Fruit fly (Drosophila melanogaster): Measurements from ENCODE around the gene Acp24A4.

Acp24A4 gene

DNA sequence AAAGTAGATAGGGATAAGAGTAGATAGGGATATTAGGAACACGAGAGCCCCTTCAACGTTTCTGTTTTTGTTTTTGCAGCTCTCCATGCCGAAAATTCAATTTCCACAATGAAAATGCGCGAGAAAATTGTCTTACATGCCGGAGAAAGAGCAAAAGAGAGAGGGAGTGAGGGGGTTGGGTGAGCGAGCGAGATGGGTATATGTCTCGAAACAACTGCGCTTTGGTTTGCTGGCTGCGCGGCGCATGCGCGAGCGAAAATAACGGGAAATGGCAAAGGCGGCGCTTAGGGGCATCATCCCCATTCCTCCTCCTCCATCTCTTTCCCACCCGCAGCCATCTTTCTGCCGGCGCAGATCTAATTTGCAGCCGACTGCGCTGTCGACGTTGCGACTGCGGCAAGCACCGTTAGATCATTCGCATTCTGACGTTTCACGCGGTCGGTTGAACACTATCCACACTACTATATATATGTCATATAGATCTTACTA, 31.4 kb downstream of the Acp24A4 start, which contains the start of gene Drgx (continued):
- no peak for TF ChIP-seq pan (optimal IDR thresholded peaks at IDR 0.05)
- no peak for TF ChIP-seq pan (GFP tag; optimal IDR thresholded peaks at IDR 0.05 in 1 of 2, IDR thresholded peaks at IDR 0.05 in 1 of 2)
- peak; percentile 17; the same call in 1 of the 2 replicates for TF ChIP-seq nerfin-2 (GFP tag; IDR thresholded peaks at IDR 0.05; ENCODE audit: partially characterized antibody)
- TF ChIP-seq CG12769 (tag; optimal IDR thresholded peaks at IDR 0.05) = no peak
- TF ChIP-seq jumu (GFP tag; optimal IDR thresholded peaks at IDR 0.05) = no peak
- TF ChIP-seq Dll (GFP tag; IDR thresholded peaks at IDR 0.05; ENCODE audit: partially characterized antibody) = 0 out of 4 replicates have a peak, but pooled peaks have one; percentile 20
- no peak for TF ChIP-seq h (optimal IDR thresholded peaks at IDR 0.05)
- TF ChIP-seq CG6654 (GFP tag; optimal IDR thresholded peaks at IDR 0.05) = no peak
- TF ChIP-seq CG11247 (GFP tag; IDR thresholded peaks at IDR 0.05) = no peak
- TF ChIP-seq CG6791 (GFP tag; IDR thresholded peaks at IDR 0.05; ENCODE audit: partially characterized antibody) = 0 out of 3 replicates have a peak, but pooled peaks have one; percentile 39
- peak; percentile 31; the same call in 1 of the 2 replicates for TF ChIP-seq CG13287 (GFP tag; IDR thresholded peaks at IDR 0.05; ENCODE audit: partially characterized antibody)
- TF ChIP-seq pum (GFP tag; optimal IDR thresholded peaks at IDR 0.05) = no peak
- TF ChIP-seq CG15011 (GFP tag; optimal IDR thresholded peaks at IDR 0.05) = no peak
- 0 out of 3 replicates have a peak, but pooled peaks have one; percentile 40 for TF ChIP-seq zfh1 (GFP tag; IDR thresholded peaks at IDR 0.05)
- peak; percentile 6 for TF ChIP-seq CoRest (tag; optimal IDR thresholded peaks at IDR 0.05)
- no peak for TF ChIP-seq schlank (tag; optimal IDR thresholded peaks at IDR 0.05)
- peak; percentile 13; the same call in 1 of the 2 replicates for TF ChIP-seq Bgb (GFP tag; IDR thresholded peaks at IDR 0.05; ENCODE audit: partially characterized antibody)
- peak; percentile 66 for TF ChIP-seq pros (GFP tag; optimal IDR thresholded peaks at IDR 0.05)
- 0 out of 2 replicates have a peak, but pooled peaks have one; percentile 12 for TF ChIP-seq ato (GFP tag; IDR thresholded peaks at IDR 0.05; ENCODE audit: partially characterized antibody)
- peak; percentile 24 for TF ChIP-seq CG15479 (GFP tag; optimal IDR thresholded peaks at IDR 0.05)
- no peak for TF ChIP-seq Fer3 (tag; optimal IDR thresholded peaks at IDR 0.05)
- no peak for TF ChIP-seq lola (GFP tag; optimal IDR thresholded peaks at IDR 0.05)
- TF ChIP-seq Trl (optimal IDR thresholded peaks at IDR 0.05) = peak; percentile 37 to 58
- TF ChIP-seq Trl (GFP tag; optimal IDR thresholded peaks at IDR 0.05) = no peak
- no peak for TF ChIP-seq CG17802 (tag; optimal IDR thresholded peaks at IDR 0.05)
- no peak for TF ChIP-seq Dad (GFP tag; optimal IDR thresholded peaks at IDR 0.05)
- TF ChIP-seq D19B (GFP tag; optimal IDR thresholded peaks at IDR 0.05) = no peak
- no peak for TF ChIP-seq sqz (GFP tag; optimal IDR thresholded peaks at IDR 0.05)
- TF ChIP-seq tio (GFP tag; optimal IDR thresholded peaks at IDR 0.05) = no peak
- no peak for TF ChIP-seq Dp (GFP tag; optimal IDR thresholded peaks at IDR 0.05)
- no peak for TF ChIP-seq NC2β (GFP tag; optimal IDR thresholded peaks at IDR 0.05)
- peak; percentile 35; the same call in 2 of the 3 replicates for TF ChIP-seq CG34224 (GFP tag; IDR thresholded peaks at IDR 0.05; ENCODE audit: partially characterized antibody)
- no peak for TF ChIP-seq fd96Cb (tag; optimal IDR thresholded peaks at IDR 0.05)
- peak; percentile 93 for TF ChIP-seq CG10321 (GFP tag; IDR thresholded peaks at IDR 0.05)
- TF ChIP-seq CG1832 (GFP tag; optimal IDR thresholded peaks at IDR 0.05) = peak; percentile 93
- TF ChIP-seq CG8478 (optimal IDR thresholded peaks at IDR 0.05) = peak; percentile 87
- peak; percentile 9 for TF ChIP-seq phol (tag; optimal IDR thresholded peaks at IDR 0.05)
- peak; percentile 14 for TF ChIP-seq CTCF (GFP tag; optimal IDR thresholded peaks at IDR 0.05)
- TF ChIP-seq C15 (GFP tag; IDR thresholded peaks at IDR 0.05) = no peak
- peak; percentile 59 for TF ChIP-seq Jarid2 (GFP tag; optimal IDR thresholded peaks at IDR 0.05)
- TF ChIP-seq HLHmδ (GFP tag; optimal IDR thresholded peaks at IDR 0.05) = no peak
- peak; percentile 92 for TF ChIP-seq Nf-YA (GFP tag; IDR thresholded peaks at IDR 0.05)
- TF ChIP-seq CG31365 (tag; optimal IDR thresholded peaks at IDR 0.05) = no peak
- TF ChIP-seq ro (GFP tag; IDR thresholded peaks at IDR 0.05) = no peak
- no peak for TF ChIP-seq pho (GFP tag; optimal IDR thresholded peaks at IDR 0.05)
- peak; percentile 97 for TF ChIP-seq ewg (GFP tag; optimal IDR thresholded peaks at IDR 0.05)

All from whole organism, embryonic.